Fruit fly (Drosophila melanogaster) whole organism: ENCODE data around the gene CG7646.

ENCODE experiments used
- EcR ChIP-seq, 2 experiments: fragments of >200 bp; optimal IDR thresholded peaks; 2 replicates each; lab custom pipeline; 2017; ENCODE audit warnings: missing biosample characterization in 2 of 2, missing genetic modification characterization in 2 of 2, missing genetic modification reagents in 2 of 2
- pan ChIP-seq: fragments of >200 bp; optimal IDR thresholded peaks from 2 replicates; lab custom pipeline; 2017
- psq ChIP-seq: fragments of >200 bp; optimal IDR thresholded peaks from 2 replicates; lab custom pipeline; 2017
- usp ChIP-seq: fragments of >200 bp; optimal IDR thresholded peaks from 2 replicates; lab custom pipeline; 2017; ENCODE audit warnings: missing biosample characterization, missing genetic modification characterization, mixed read lengths

dm6 chr3L:19955699-19956098 lies 36.0 kb upstream of the CG7646 start, which contains the start of gene CG42263:
- no peak for TF ChIP-seq pan (lab: Kevin White, UChicago)
- TF ChIP-seq usp (GFP tag; lab: Kevin White, UChicago), result no peak
- TF ChIP-seq psq (lab: Kevin White, UChicago), result no peak
- TF ChIP-seq EcR (GFP tag; optimal IDR thresholded peaks at IDR 0.05; lab: Kevin White, UChicago), result no peak
